Worm (Caenorhabditis elegans) whole organism, L4/young adult: Measurements from ENCODE around the gene pigb-1.

Source experiments
- dao-5 ChIP-seq: sonication (generic microtip); optimal IDR thresholded peaks from 2 replicates; lab custom pipeline; 2016; ENCODE audit warnings: missing genotype, missing genetic modification characterization, moderate library complexity, missing compliant biosample characterization
- him-1 ChIP-seq: sonication (generic microtip); optimal IDR thresholded peaks from 2 replicates; lab custom pipeline; 2016; ENCODE audit warnings: missing genotype, missing genetic modification reagents, missing genetic modification characterization, missing compliant biosample characterization

ce11 chrII:4949380-4949950 is 43.4 kb downstream of the pigb-1 start, which contains the start of the genes try-1 and zyg-12:
- TF ChIP-seq dao-5 (tag; lab: Kevin White, UChicago) (no peak), him-1 (tag; lab: Kevin White, UChicago) (no peak)
